Fruit fly (Drosophila melanogaster): ENCODE data around the gene nyo.

- no peak for TF ChIP-seq EcR (GFP tag; optimal IDR thresholded peaks at IDR 0.05)
- TF ChIP-seq CG8301 (tag; optimal IDR thresholded peaks at IDR 0.05): no peak
- TF ChIP-seq CG9948 (tag; optimal IDR thresholded peaks at IDR 0.05): no peak
- TF ChIP-seq gl (tag; optimal IDR thresholded peaks at IDR 0.05): no peak
- no peak for TF ChIP-seq Pif1B (GFP tag; optimal IDR thresholded peaks at IDR 0.05)
These were observed 55.1 kb downstream of the nyo start for dm6 chr3R:31597736-31598431.

All from whole organism, pupa.